Worm (Caenorhabditis elegans) whole organism, midembryonic: ENCODE measurements around the gene T19D12.10.

Experiments
- T22C8.4 ChIP-seq: fragments of 200-800 bp; sonication (Bioruptor generic); IDR thresholded peaks from 2 replicates; pipeline ENCODE4 v1.3.6; 2022; ENCODE audit warnings: missing genetic modification characterization, missing compliant biosample characterization
- cog-1 ChIP-seq: sonication (generic microtip); optimal IDR thresholded peaks from 2 replicates; lab custom pipeline; 2016; ENCODE audit warnings: missing genetic modification characterization, missing compliant biosample characterization
- flt-1 ChIP-seq: fragments of 200-800 bp; sonication (Bioruptor generic); IDR thresholded peaks from 2 replicates; pipeline ENCODE4 v1.3.6; 2022; ENCODE audit warnings: missing genetic modification characterization, missing compliant biosample characterization
- klf-2 ChIP-seq: fragments of 200-800 bp; sonication (Bioruptor generic); conservative IDR thresholded peaks from 2 replicates; pipeline ENCODE4 v1.3.6; 2022; ENCODE audit warnings: missing genetic modification reagents, missing genetic modification characterization, missing compliant biosample characterization
- med-1 ChIP-seq: sonication (generic microtip); optimal IDR thresholded peaks from 2 replicates; lab custom pipeline; 2017; ENCODE audit warnings: missing genetic modification characterization, mild to moderate bottlenecking, missing compliant biosample characterization, antibody characterized with exemption, missing genetic modification reagents; ENCODE audit not compliant: insufficient read depth
- ref-1 ChIP-seq: fragments of 200-800 bp; sonication (Bioruptor generic); conservative IDR thresholded peaks from 2 replicates; pipeline ENCODE4 v1.3.6; 2022; ENCODE audit warnings: missing genetic modification reagents, missing genetic modification characterization, missing compliant biosample characterization
- tab-1 ChIP-seq: fragments of 200-800 bp; sonication (Bioruptor generic); IDR thresholded peaks from 2 replicates; pipeline ENCODE4 v1.3.6; 2022; ENCODE audit warnings: missing genetic modification characterization, missing compliant biosample characterization
- ztf-23 ChIP-seq: fragments of 200-800 bp; sonication (Bioruptor generic); IDR thresholded peaks from 2 replicates; pipeline ENCODE4 v1.3.6; 2022; ENCODE audit warnings: missing genetic modification reagents, missing genetic modification characterization, missing compliant biosample characterization
- ztf-29 ChIP-seq: fragments of 200-800 bp; sonication (Bioruptor generic); IDR thresholded peaks from 2 replicates; pipeline ENCODE4 v1.3.6; 2022; ENCODE audit warnings: missing genetic modification reagents, missing genetic modification characterization, missing compliant biosample characterization

Gene T19D12.10

DNA sequence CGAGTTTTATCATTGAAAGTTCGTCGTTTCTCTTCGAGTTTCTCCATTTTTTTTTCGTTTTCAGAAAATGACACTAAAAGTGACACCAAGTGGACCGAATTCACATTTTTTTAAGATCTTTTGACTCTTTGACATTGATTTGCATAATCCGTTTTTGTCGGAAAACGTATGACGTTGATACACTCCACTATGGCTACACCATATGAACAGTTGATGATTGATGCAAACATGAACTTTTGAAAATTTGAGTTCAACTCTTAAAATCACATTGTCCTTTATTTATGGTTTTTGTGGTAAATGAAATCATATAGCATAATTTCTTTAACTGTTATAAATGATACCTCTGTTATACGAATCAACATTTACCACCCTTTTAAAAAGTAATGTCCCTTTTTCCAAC lies at the start of gene T19D12.10:
T19D12.10 (minus strand) TSS at position 101 of the 400 bp plus-strand sequence.
- TF ChIP-seq flt-1 (GFP tag; lab: Robert Waterston, UW) (no peak), T22C8.4 (GFP tag; lab: Robert Waterston, UW) (no peak), ztf-23 (no peak), klf-2 (GFP tag; lab: Robert Waterston, UW) (no peak), ref-1 (GFP tag; lab: Robert Waterston, UW) (no peak), med-1 (GFP tag; lab: Kevin White, UChicago) (no peak), tab-1 (GFP tag; lab: Robert Waterston, UW) (no peak), ztf-29 (no peak), cog-1 (no peak)

DNA sequence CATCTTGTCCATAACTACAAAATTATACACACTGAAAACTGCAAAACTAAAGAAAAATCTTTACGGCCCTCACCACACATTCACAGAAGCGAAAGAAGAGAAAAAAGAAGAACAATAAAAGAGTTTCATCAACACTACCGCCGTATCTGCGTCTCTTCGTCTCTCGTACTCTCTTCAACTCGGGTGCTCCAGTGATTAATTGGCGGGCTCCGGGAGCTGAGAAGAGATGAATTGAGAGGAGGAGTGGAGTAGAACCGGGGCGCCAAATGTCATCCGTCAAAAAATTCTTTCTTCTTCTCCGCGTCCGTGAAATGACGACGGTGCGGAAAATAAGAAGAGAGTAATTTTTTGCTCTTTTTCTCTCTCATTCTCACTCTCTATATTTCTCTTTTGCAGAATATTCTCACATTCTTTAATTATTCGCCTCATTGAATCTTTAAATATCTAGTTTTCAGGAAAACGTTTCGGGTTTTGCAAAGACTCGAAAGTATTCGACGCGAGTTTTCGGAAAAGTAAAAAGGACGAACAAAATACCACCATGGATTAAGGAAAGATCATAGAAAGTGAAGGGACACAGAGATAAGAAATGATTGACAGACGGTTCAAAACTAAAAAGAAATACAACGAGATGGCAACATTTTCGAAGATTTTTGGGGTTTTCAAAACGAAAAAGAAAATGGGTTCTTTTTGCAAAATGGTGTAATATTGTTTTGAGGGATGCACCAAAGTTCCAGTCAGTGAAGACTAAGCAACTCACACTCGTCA lies 49.0 kb upstream of the T19D12.10 start:
- no peak for TF ChIP-seq tab-1 (GFP tag; lab: Robert Waterston, UW)
- TF ChIP-seq cog-1, result no peak
- no peak for TF ChIP-seq med-1 (GFP tag; lab: Kevin White, UChicago)
- TF ChIP-seq ref-1 (GFP tag; lab: Robert Waterston, UW), result no peak
- TF ChIP-seq flt-1 (GFP tag; lab: Robert Waterston, UW), result no peak
- TF ChIP-seq ztf-29, result no peak
- TF ChIP-seq klf-2 (GFP tag; lab: Robert Waterston, UW), result no peak
- no peak for TF ChIP-seq ztf-23
- TF ChIP-seq T22C8.4 (GFP tag; lab: Robert Waterston, UW), result no peak

DNA sequence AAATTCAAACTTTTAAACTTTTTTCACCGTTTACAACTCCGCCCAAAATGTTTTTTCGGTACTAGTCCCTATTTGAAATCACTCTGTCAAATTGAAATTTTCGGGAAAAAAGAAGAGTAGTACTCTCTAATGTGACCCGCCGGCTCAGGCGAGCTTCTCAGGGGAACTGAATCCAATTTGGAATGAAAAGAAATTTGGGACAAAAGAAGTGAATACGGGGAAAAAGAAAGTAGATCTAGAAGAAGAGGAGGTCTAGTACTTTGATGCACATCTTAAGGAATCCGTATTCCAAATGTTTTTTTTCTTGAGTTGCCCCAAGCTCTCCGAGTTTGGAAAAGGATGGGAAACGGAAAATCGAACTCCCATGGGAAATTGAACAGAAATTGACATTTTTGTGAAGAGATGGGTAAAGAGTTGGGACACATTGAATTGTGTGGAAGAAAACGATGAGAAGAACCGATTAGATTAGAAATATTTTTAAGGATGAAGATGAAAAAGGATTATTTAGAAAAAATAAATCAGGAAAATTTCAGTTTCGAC lies 48.0 kb upstream of the T19D12.10 start:
- TF ChIP-seq T22C8.4 (GFP tag; lab: Robert Waterston, UW), result no peak
- TF ChIP-seq ztf-23, result no peak
- TF ChIP-seq med-1 (GFP tag; lab: Kevin White, UChicago), result no peak
- no peak for TF ChIP-seq ref-1 (GFP tag; lab: Robert Waterston, UW)
- no peak for TF ChIP-seq klf-2 (GFP tag; lab: Robert Waterston, UW)
- TF ChIP-seq ztf-29, result no peak
- no peak for TF ChIP-seq tab-1 (GFP tag; lab: Robert Waterston, UW)
- TF ChIP-seq flt-1 (GFP tag; lab: Robert Waterston, UW), result no peak
- TF ChIP-seq cog-1, result no peak

DNA sequence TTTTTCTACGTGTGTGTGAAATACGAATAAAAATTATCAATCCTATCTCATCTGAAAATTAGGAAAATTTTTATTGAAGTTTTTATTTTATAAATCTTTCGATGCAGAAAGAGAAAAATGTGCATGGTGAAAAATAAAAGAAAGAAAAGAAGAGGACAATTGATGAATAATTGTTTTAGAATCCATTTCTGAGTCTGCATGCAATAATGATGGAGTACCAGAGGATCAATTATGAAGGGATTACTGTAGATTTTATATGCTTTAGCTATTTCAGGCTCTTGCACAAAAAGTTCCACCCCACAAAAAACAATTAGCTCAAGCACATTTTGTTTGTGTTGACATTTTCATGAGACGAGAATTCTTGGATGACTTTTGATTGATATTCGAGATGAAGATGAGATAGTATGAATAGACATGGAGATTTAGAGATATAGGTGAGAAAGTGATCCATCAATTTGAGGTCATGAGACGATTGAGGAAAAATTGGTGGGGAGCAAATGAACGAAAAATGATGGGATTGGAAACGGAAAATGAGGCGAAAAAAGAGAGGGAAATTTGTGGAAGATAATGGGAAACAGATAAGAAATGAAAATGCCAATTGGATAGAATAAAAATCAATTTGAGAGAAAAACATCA lies 47.0 kb upstream of the T19D12.10 start, which contains the start of gene rpy-1:
rpy-1 (minus strand) TSS at position 51 of the 636 bp plus-strand sequence.
- TF ChIP-seq cog-1 (no peak), ztf-23 (no peak), tab-1 (GFP tag; lab: Robert Waterston, UW) (no peak), flt-1 (GFP tag; lab: Robert Waterston, UW) (no peak), ztf-29 (no peak), klf-2 (GFP tag; lab: Robert Waterston, UW) (no peak), T22C8.4 (GFP tag; lab: Robert Waterston, UW) (no peak), med-1 (GFP tag; lab: Kevin White, UChicago) (no peak), ref-1 (GFP tag; lab: Robert Waterston, UW) (no peak)

DNA sequence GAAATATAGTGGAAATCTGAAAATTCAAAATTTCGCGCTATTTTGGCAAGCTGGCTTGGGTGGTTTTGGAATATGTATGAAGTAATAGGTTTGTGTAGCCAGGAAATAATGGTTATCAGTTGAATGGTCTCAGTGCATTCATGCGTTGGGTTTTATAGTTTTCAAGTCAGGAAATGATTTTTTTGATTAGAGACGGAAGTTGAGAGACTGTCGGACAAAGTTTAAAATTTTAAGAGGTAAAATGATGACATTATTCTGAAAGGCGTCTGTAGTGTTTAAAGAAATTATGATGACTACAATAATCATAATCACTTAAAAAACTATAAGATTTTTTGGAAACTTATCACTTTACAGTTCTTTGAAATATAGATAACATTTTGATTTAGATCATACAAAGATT lies 42.8 kb upstream of the T19D12.10 start, which contains the start of gene C18H9.6:
C18H9.6 (minus strand) TSS at position 129 of the 400 bp plus-strand sequence.
- no peak for TF ChIP-seq ztf-29
- TF ChIP-seq ref-1 (GFP tag; lab: Robert Waterston, UW), result no peak
- TF ChIP-seq klf-2 (GFP tag; lab: Robert Waterston, UW), result no peak
- no peak for TF ChIP-seq med-1 (GFP tag; lab: Kevin White, UChicago)
- no peak for TF ChIP-seq flt-1 (GFP tag; lab: Robert Waterston, UW)
- TF ChIP-seq ztf-23, result no peak
- no peak for TF ChIP-seq tab-1 (GFP tag; lab: Robert Waterston, UW)
- no peak for TF ChIP-seq cog-1
- no peak for TF ChIP-seq T22C8.4 (GFP tag; lab: Robert Waterston, UW)

DNA sequence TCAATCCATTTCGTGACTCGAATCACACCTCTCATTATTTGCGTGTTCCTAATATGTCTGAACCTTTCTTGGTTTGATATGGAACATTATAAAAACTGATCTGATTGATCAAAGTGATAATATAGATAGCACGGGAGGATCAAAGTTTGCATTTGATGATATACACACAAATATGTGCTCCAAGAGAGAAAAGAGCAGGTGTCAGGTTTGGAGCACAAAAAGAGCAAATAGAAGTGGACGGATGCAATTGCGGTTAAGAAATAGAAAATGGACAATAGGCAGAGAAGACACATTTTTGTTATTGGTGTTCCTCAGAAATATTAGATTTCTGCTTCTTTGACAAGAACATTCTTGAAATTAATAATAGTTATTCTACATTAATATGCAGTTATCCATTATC lies 40.1 kb upstream of the T19D12.10 start, which contains the start of gene C18H9.1:
C18H9.1 (plus strand) TSS at position 301 of the 400 bp plus-strand sequence.
- no peak for TF ChIP-seq med-1 (GFP tag; lab: Kevin White, UChicago)
- TF ChIP-seq klf-2 (GFP tag; lab: Robert Waterston, UW), result no peak
- no peak for TF ChIP-seq tab-1 (GFP tag; lab: Robert Waterston, UW)
- TF ChIP-seq ztf-23, result no peak
- TF ChIP-seq ztf-29, result no peak
- no peak for TF ChIP-seq ref-1 (GFP tag; lab: Robert Waterston, UW)
- no peak for TF ChIP-seq T22C8.4 (GFP tag; lab: Robert Waterston, UW)
- TF ChIP-seq cog-1, result no peak
- TF ChIP-seq flt-1 (GFP tag; lab: Robert Waterston, UW), result no peak

DNA sequence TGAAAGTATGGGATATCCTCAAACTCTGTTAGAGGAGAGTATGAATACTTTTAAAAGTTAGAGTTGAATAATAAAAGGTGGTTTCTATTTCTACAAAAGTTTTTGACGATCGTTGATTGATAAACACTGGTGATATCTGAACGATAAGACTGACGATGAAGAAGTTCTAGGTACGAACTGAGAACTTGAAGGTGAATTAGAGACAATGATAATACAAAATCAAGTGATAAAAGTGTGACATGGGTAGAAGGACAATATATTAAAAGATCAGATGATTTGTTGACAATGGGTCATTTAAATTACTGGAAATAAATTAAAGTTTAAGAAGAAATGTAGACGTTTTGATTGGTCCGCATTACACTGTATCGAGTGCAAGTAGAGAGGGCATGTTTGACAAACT lies 36.7 kb upstream of the T19D12.10 start, which contains the start of gene C18H9.5:
C18H9.5 (minus strand) TSS at position 179 of the 400 bp plus-strand sequence.
- TF ChIP-seq ztf-23 (no peak), flt-1 (GFP tag; lab: Robert Waterston, UW) (no peak), ztf-29 (no peak), cog-1 (no peak), klf-2 (GFP tag; lab: Robert Waterston, UW) (no peak)

DNA sequence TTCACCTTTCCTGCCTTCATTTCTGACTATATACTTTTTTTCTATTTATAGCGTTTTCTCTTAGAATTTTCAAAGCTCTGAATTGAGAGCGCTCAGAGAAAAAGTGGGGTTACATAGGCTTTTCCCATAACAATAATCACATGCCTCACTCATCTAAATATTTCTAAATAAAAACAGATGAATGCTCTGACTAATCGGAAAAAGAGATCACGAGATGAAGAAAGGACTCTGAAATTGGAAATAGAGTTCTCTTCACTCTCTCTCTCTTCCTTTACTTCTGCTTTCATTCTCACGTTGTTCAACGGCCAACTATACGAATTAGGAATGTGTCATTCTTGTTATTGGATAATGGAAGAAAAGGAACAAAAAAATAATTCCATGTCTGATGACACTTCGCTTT lies 30.4 kb upstream of the T19D12.10 start:
- TF ChIP-seq ztf-23, result no peak
- TF ChIP-seq ztf-29, result no peak
- TF ChIP-seq klf-2 (GFP tag; lab: Robert Waterston, UW), result no peak
- no peak for TF ChIP-seq ref-1 (GFP tag; lab: Robert Waterston, UW)
- TF ChIP-seq T22C8.4 (GFP tag; lab: Robert Waterston, UW), result no peak
- TF ChIP-seq flt-1 (GFP tag; lab: Robert Waterston, UW), result no peak

DNA sequence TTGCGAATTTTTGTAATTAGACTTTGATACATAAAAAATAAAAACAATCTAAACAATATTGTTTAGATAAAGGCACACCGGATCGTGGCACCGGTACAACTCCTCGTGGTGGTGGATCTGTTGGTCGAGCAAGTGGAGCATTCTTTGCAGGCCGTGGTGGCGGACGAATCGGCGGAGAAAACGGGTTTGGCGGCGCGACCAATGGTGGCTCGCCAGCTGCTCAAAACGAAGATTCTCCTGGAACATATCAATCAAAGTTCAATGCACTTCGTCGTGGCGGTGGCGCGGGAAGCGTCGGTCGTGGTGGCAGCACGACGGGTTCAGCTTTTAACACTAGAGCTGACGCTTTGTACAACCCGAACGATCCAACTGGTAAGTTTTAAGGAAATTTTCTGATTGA lies 27.3 kb upstream of the T19D12.10 start:
- TF ChIP-seq flt-1 (GFP tag; lab: Robert Waterston, UW) (no peak), klf-2 (GFP tag; lab: Robert Waterston, UW) (no peak), ztf-23 (no peak), tab-1 (GFP tag; lab: Robert Waterston, UW) (no peak), ref-1 (GFP tag; lab: Robert Waterston, UW) (no peak), T22C8.4 (GFP tag; lab: Robert Waterston, UW) (no peak), cog-1 (no peak), ztf-29 (no peak), med-1 (GFP tag; lab: Kevin White, UChicago) (no peak)
